Worm (Caenorhabditis elegans) whole organism, young adult: ENCODE results near the gene F46G10.4.

Experiments used
- B0019.2 ChIP-seq: fragments of 200-800 bp; sonication (Bioruptor generic); conservative IDR thresholded peaks from 2 replicates; pipeline ENCODE4 v1.3.6; 2022; ENCODE audit warnings: missing genetic modification reagents, missing genetic modification characterization, missing compliant biosample characterization
- D2030.7 ChIP-seq: fragments of 200-800 bp; sonication (Bioruptor generic); IDR thresholded peaks from 2 replicates; pipeline ENCODE4 v1.3.6; 2022; ENCODE audit warnings: missing genetic modification reagents, missing genetic modification characterization, missing compliant biosample characterization
- F23B12.7 ChIP-seq: sonication (generic microtip); optimal IDR thresholded peaks from 2 replicates; lab custom pipeline; 2017; ENCODE audit warnings: missing genetic modification characterization, mild to moderate bottlenecking, missing compliant biosample characterization, antibody characterized with exemption, moderate library complexity; ENCODE audit not compliant: insufficient read depth
- F33H1.4 ChIP-seq: fragments of 200-800 bp; sonication (Bioruptor generic); IDR thresholded peaks from 2 replicates; pipeline ENCODE4 v1.3.6; 2022; ENCODE audit warnings: missing genetic modification reagents, missing genetic modification characterization, missing compliant biosample characterization
- F39B2.1 ChIP-seq: fragments of 200-800 bp; sonication (Bioruptor generic); IDR thresholded peaks from 2 replicates; pipeline ENCODE4 v1.3.6; 2022; ENCODE audit warnings: missing genetic modification reagents, missing genetic modification characterization, missing compliant biosample characterization
- F49E8.2 ChIP-seq: sonication (generic microtip); optimal IDR thresholded peaks from 3 replicates; lab custom pipeline; 2017; ENCODE audit warnings: missing genetic modification characterization, mild to moderate bottlenecking, missing compliant biosample characterization, antibody characterized with exemption, moderate library complexity; ENCODE audit not compliant: insufficient read depth
- F52B5.7 ChIP-seq: sonication (generic microtip); optimal IDR thresholded peaks from 2 replicates; lab custom pipeline; 2016; ENCODE audit warnings: mild to moderate bottlenecking, missing genetic modification characterization, missing compliant biosample characterization
- K11D2.4 ChIP-seq: fragments of 200-800 bp; sonication (Bioruptor generic); IDR thresholded peaks from 2 replicates; pipeline ENCODE4 v1.3.6; 2022; ENCODE audit warnings: missing genetic modification reagents, missing genetic modification characterization, missing compliant biosample characterization
- Y67H2A.10 ChIP-seq: fragments of 200-800 bp; sonication (Bioruptor generic); conservative IDR thresholded peaks from 2 replicates; pipeline ENCODE4 v1.3.6; 2022; ENCODE audit warnings: missing genetic modification reagents, missing genetic modification characterization, missing compliant biosample characterization
- akir-1 ChIP-seq: fragments of 200-800 bp; sonication (Bioruptor generic); optimal IDR thresholded peaks from 2 replicates; lab custom pipeline; 2018; ENCODE audit warnings: mild to moderate bottlenecking, missing genetic modification characterization, moderate library complexity, missing compliant biosample characterization
- atf-7 ChIP-seq: sonication (generic microtip); optimal IDR thresholded peaks from 2 replicates; lab custom pipeline; 2017; ENCODE audit warnings: mild to moderate bottlenecking, missing genetic modification characterization, missing compliant biosample characterization
- cebp-1 ChIP-seq, 2 experiments: fragments of 200-800 bp in 1 of 2; sonication (Bioruptor generic) in 1 of 2; sonication (generic microtip) in 1 of 2; IDR thresholded peaks in 1 of 2; optimal IDR thresholded peaks in 1 of 2; 2 replicates each; pipeline versions ENCODE4 v1.3.6 to Lab custom; 2017 to 2022; ENCODE audit warnings: missing compliant biosample characterization in 2 of 2, missing genetic modification characterization in 2 of 2, mild to moderate bottlenecking in 1 of 2, missing genetic modification reagents in 1 of 2, moderate library complexity in 1 of 2
- ceh-40 ChIP-seq: fragments of 200-800 bp; sonication (Bioruptor generic); IDR thresholded peaks from 2 replicates; pipeline ENCODE4 v1.3.6; 2022; ENCODE audit warnings: missing genetic modification characterization, missing compliant biosample characterization
- die-1 ChIP-seq: sonication (generic microtip); optimal IDR thresholded peaks from 2 replicates; lab custom pipeline; 2016; ENCODE audit warnings: missing genotype, mild to moderate bottlenecking, missing genetic modification characterization, missing compliant biosample characterization
- dpff-1 ChIP-seq: sonication (generic microtip); optimal IDR thresholded peaks from 2 replicates; lab custom pipeline; 2017; ENCODE audit warnings: mild to moderate bottlenecking, missing genetic modification characterization, missing compliant biosample characterization
- hlh-12 ChIP-seq: sonication (generic microtip); optimal IDR thresholded peaks from 2 replicates; lab custom pipeline; 2016; ENCODE audit warnings: missing genetic modification characterization, missing compliant biosample characterization
- hlh-26 ChIP-seq: fragments of 200-800 bp; sonication (Bioruptor generic); conservative IDR thresholded peaks from 2 replicates; pipeline ENCODE4 v1.3.6; 2022; ENCODE audit warnings: missing genetic modification reagents, missing genetic modification characterization, missing compliant biosample characterization
- lin-26 ChIP-seq: fragments of 200-800 bp; sonication (Bioruptor generic); IDR thresholded peaks from 2 replicates; pipeline ENCODE4 v1.3.6; 2022; ENCODE audit warnings: missing genetic modification reagents, missing genetic modification characterization, missing compliant biosample characterization
- lin-40 ChIP-seq: sonication (generic microtip); optimal IDR thresholded peaks from 2 replicates; lab custom pipeline; 2016; ENCODE audit warnings: missing genetic modification characterization, mild to moderate bottlenecking, missing compliant biosample characterization, missing genotype, missing genetic modification reagents
- mxl-1 ChIP-seq: sonication (generic microtip); optimal IDR thresholded peaks from 2 replicates; lab custom pipeline; 2016; ENCODE audit warnings: missing genetic modification characterization, missing compliant biosample characterization
- nfyb-1 ChIP-seq: fragments of 200-800 bp; sonication (Bioruptor generic); IDR thresholded peaks from 2 replicates; pipeline ENCODE4 v1.3.6; 2022; ENCODE audit warnings: missing genetic modification reagents, missing genetic modification characterization, missing compliant biosample characterization
- nhr-80 ChIP-seq: sonication (generic microtip); optimal IDR thresholded peaks from 2 replicates; lab custom pipeline; 2016; ENCODE audit warnings: missing genetic modification characterization, missing compliant biosample characterization
- nhr-90 ChIP-seq: sonication (generic microtip); optimal IDR thresholded peaks from 2 replicates; lab custom pipeline; 2016; ENCODE audit warnings: missing genotype, mild to moderate bottlenecking, missing genetic modification characterization, missing compliant biosample characterization
- sea-2 ChIP-seq: fragments of 200-800 bp; sonication (Bioruptor generic); IDR thresholded peaks from 2 replicates; pipeline ENCODE4 v1.3.6; 2022; ENCODE audit warnings: missing genetic modification characterization, missing compliant biosample characterization
- sptf-2 ChIP-seq: fragments of 200-800 bp; sonication (Bioruptor generic); optimal IDR thresholded peaks from 2 replicates; lab custom pipeline; 2018; ENCODE audit warnings: mild to moderate bottlenecking, missing genetic modification characterization, missing compliant biosample characterization
- tbx-9 ChIP-seq: sonication (generic microtip); optimal IDR thresholded peaks from 2 replicates; lab custom pipeline; 2016; ENCODE audit warnings: borderline replicate concordance, missing genetic modification characterization, inconsistent platforms, missing compliant biosample characterization
- ztf-18 ChIP-seq: sonication (generic microtip); optimal IDR thresholded peaks from 2 replicates; lab custom pipeline; 2016; ENCODE audit warnings: missing genotype, mild to moderate bottlenecking, missing genetic modification characterization, missing compliant biosample characterization
- ztf-25 ChIP-seq: fragments of 200-800 bp; sonication (Bioruptor generic); IDR thresholded peaks from 2 replicates; pipeline ENCODE4 v1.3.6; 2022; ENCODE audit warnings: missing genetic modification reagents, missing genetic modification characterization, missing compliant biosample characterization
- ztf-26 ChIP-seq: sonication (generic microtip); optimal IDR thresholded peaks from 2 replicates; lab custom pipeline; 2017; ENCODE audit warnings: missing genetic modification characterization, missing compliant biosample characterization

The F46G10.4 gene

DNA sequence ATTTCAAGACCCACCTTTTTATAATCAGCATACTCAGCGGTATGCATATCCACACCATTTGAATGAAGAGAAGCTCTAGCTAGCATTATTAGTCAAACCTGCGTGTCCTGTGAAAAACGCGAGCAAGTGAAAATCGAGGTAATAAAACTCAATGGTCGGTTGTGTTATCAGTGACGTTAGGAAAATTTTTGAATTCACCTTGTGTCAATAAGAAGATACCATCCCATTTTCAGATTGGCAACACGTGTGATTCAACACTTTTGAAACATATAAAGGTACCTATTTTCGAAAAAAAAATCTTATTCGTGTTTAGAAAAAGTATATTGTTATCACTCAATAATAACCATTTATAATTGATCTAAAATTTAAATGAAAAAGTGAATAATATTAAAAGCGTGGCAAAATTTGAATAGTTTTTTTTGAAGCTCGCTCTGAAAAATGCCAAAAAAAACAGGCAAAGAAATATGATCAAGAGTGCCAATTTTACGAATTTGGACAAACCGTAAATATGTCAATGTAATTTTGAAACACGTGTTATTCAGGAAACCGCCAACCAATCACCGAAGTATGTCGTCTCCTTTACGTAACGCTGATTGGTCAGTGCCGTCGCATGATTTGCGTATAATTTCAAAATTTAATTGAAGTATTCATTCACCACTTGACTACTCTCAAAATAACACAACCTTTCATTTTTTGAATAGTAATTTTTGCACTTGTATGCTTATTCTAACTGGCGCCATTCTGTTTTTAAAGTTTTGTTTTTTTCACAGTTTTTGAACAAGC, 22.0 kb upstream of the F46G10.4 start, which contains the start of gene F46G10.1:
Gene F46G10.1 (minus strand): TSS at position 115 of the 783 bp plus-strand sequence.
- TF ChIP-seq F39B2.1 (GFP tag; lab: Robert Waterston, UW): no peak
- no peak for TF ChIP-seq F23B12.7 (tag; lab: Kevin White, UChicago)
- TF ChIP-seq nfyb-1: peak; percentile 57
- peak; percentile 56 for TF ChIP-seq nhr-80

ce11 chrX:13315093-13315492, 18.8 kb upstream of the F46G10.4 start:
- TF ChIP-seq Y67H2A.10 (GFP tag; lab: Robert Waterston, UW): no peak
- no peak for TF ChIP-seq F49E8.2 (tag; lab: Kevin White, UChicago)
- TF ChIP-seq sptf-2: no peak
- TF ChIP-seq dpff-1 (tag; lab: Kevin White, UChicago): no peak
- TF ChIP-seq nhr-90 (tag; lab: Kevin White, UChicago): no peak
- TF ChIP-seq die-1 (tag; lab: Kevin White, UChicago): no peak

- TF ChIP-seq mxl-1 (tag; lab: Kevin White, UChicago) (no peak), ztf-18 (tag; lab: Kevin White, UChicago) (no peak), hlh-26 (GFP tag; lab: Robert Waterston, UW) (no peak), ceh-40 (no peak), akir-1 (GFP tag; lab: Kevin White, UChicago) (no peak), tbx-9 (tag; lab: Kevin White, UChicago) (no peak), K11D2.4 (no peak), hlh-12 (tag; lab: Kevin White, UChicago) (no peak), B0019.2 (no peak), sea-2 (GFP tag; lab: Robert Waterston, UW) (no peak)
Observed at ce11 chrX:13317532-13317931, 16.3 kb upstream of the F46G10.4 start.

DNA sequence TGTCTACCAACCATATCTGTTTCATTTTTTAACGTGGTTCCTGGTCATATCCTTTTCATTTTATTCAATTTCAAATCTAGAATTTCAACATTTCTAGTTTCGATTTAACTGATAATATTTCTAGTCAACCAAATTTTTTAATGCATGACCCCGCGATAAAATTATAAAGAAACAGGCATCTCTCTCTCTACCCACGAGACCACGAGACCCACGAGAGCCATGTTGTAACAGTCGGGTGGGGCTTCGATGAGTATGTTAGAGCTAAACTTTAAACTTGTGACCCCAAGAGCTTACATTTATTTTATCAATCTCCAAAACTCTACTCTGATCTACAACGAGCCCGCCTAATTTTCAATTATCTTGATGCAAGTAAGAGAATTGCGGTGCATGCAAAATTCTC, 15.5 kb upstream of the F46G10.4 start:
- no peak for TF ChIP-seq cebp-1 (GFP tag; IDR thresholded peaks at IDR 0.05; lab: Robert Waterston, UW)
- TF ChIP-seq cebp-1 (tag; optimal IDR thresholded peaks at IDR 0.05; lab: Kevin White, UChicago): peak; percentile 20
- TF ChIP-seq ztf-25 (GFP tag; lab: Robert Waterston, UW): no peak
- TF ChIP-seq F52B5.7 (tag; lab: Kevin White, UChicago): no peak

DNA sequence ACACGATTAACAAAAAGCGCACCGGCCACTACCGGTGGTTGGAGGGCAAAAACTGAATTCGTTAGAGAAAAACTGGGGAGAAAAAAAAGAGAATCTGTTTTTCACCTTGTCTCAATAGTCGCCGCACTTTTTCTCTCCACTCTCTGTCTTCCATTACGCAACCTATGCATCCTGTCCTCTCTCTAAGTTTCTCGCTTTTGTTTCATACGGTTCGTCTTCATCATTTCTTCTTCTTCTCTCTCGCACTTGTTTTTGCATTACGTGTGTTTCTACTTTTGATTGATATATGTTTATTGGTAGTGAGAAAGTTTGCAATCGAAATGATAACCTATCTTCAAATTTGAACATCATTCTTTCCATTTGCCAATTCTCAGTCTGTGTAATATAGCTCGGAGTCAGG, 13.3 kb upstream of the F46G10.4 start:
- TF ChIP-seq ztf-26 (tag; lab: Kevin White, UChicago): peak; percentile 16
- TF ChIP-seq D2030.7 (GFP tag; lab: Robert Waterston, UW): no peak
- TF ChIP-seq cebp-1 (GFP tag; IDR thresholded peaks at IDR 0.05; lab: Robert Waterston, UW): no peak
- TF ChIP-seq cebp-1 (tag; optimal IDR thresholded peaks at IDR 0.05; lab: Kevin White, UChicago): peak; percentile 12
- no peak for TF ChIP-seq mxl-1 (tag; lab: Kevin White, UChicago)
- 0 out of 2 replicates have a peak, but pooled peaks have one; percentile 20 for TF ChIP-seq lin-26 (GFP tag; lab: Robert Waterston, UW)
- TF ChIP-seq nhr-80: peak; percentile 70
- peak; percentile 29 for TF ChIP-seq lin-40
- peak; percentile 15 for TF ChIP-seq F23B12.7 (tag; lab: Kevin White, UChicago)
- TF ChIP-seq atf-7: no peak
- no peak for TF ChIP-seq F33H1.4 (GFP tag; lab: Robert Waterston, UW)
